Fruit fly (Drosophila melanogaster) whole organism, embryonic: ENCODE measurements around the gene CG7377.
A peak's percentile ranks its signal among the peaks of the same experiment; 100 is the strongest.

Experiments used
- ATbp ChIP-seq: fragments of 200-800 bp; sonication (Bioruptor generic); optimal IDR thresholded peaks from 2 replicates; lab custom pipeline; 2017; ENCODE audit warnings: missing biosample characterization, mild to moderate bottlenecking, missing genetic modification characterization, missing genetic modification reagents
- Asciz ChIP-seq: fragments of 200-800 bp; sonication (Bioruptor generic); optimal IDR thresholded peaks from 2 replicates; lab custom pipeline; 2017; ENCODE audit warnings: missing biosample characterization, mild to moderate bottlenecking, missing genetic modification characterization, missing genetic modification reagents
- Awh ChIP-seq: fragments of 200-800 bp; sonication (Bioruptor generic); IDR thresholded peaks from 2 replicates; pipeline ENCODE4, ENCODE4 v1.3.6; 2022; ENCODE audit warnings: missing biosample characterization, missing genetic modification characterization
- Blimp-1 ChIP-seq: fragments of 200-800 bp; sonication (Bioruptor generic); optimal IDR thresholded peaks from 3 replicates; lab custom pipeline; 2018; ENCODE audit warnings: missing biosample characterization, missing genetic modification characterization, mild to moderate bottlenecking, moderate library complexity, missing genetic modification reagents
- CG12071 ChIP-seq: fragments of 200-800 bp; sonication (Bioruptor generic); optimal IDR thresholded peaks from 3 replicates; lab custom pipeline; 2018; ENCODE audit warnings: missing biosample characterization, mild to moderate bottlenecking, missing genetic modification characterization
- CG13296 ChIP-seq: fragments of 200-800 bp; sonication (Bioruptor generic); optimal IDR thresholded peaks from 3 replicates; lab custom pipeline; 2018; ENCODE audit warnings: missing biosample characterization, mild to moderate bottlenecking, missing genetic modification characterization
- CG14965 ChIP-seq: fragments of 200-800 bp; sonication (Bioruptor generic); optimal IDR thresholded peaks from 2 replicates; lab custom pipeline; 2016; ENCODE audit warnings: missing biosample characterization, missing genetic modification characterization, borderline replicate concordance
- CG15514 ChIP-seq: fragments of 200-800 bp; sonication (Bioruptor generic); optimal IDR thresholded peaks from 3 replicates; lab custom pipeline; 2017; ENCODE audit warnings: missing biosample characterization, missing genetic modification characterization, mild to moderate bottlenecking, moderate library complexity, missing genetic modification reagents
- CG15696 ChIP-seq: fragments of 200-800 bp; sonication (Bioruptor generic); optimal IDR thresholded peaks from 2 replicates; lab custom pipeline; 2019; ENCODE audit warnings: missing biosample characterization, mild to moderate bottlenecking, missing genetic modification characterization, moderate library complexity
- CG16779 ChIP-seq: fragments of 200-800 bp; sonication (Bioruptor generic); IDR thresholded peaks from 2 replicates; pipeline ENCODE4 v1.3.6; 2022; ENCODE audit warnings: missing biosample characterization, missing genetic modification characterization
- CG17359 ChIP-seq: fragments of 200-800 bp; sonication (Bioruptor generic); optimal IDR thresholded peaks from 3 replicates; lab custom pipeline; 2018; ENCODE audit warnings: missing biosample characterization, mild to moderate bottlenecking, missing genetic modification characterization, moderate library complexity
- CG3726 ChIP-seq: fragments of 200-800 bp; sonication (Bioruptor generic); IDR thresholded peaks from 3 replicates; pipeline ENCODE4, ENCODE4 v1.3.6; 2022; ENCODE audit warnings: missing biosample characterization, missing genetic modification characterization
- CG5180 ChIP-seq: fragments of 200-800 bp; sonication (Bioruptor generic); optimal IDR thresholded peaks from 3 replicates; lab custom pipeline; 2017; ENCODE audit warnings: missing biosample characterization, missing genetic modification characterization, mild to moderate bottlenecking, moderate library complexity, missing genetic modification reagents
- CG6813 ChIP-seq: fragments of 200-800 bp; sonication (Bioruptor generic); optimal IDR thresholded peaks from 2 replicates; lab custom pipeline; 2017; ENCODE audit warnings: missing biosample characterization, missing genetic modification characterization, mild to moderate bottlenecking, moderate library complexity, missing genetic modification reagents
- CG7372 ChIP-seq: fragments of 200-800 bp; sonication (Bioruptor generic); IDR thresholded peaks from 2 replicates; pipeline ENCODE4 v1.3.6; 2022; ENCODE audit warnings: missing biosample characterization, missing genetic modification characterization
- CG7987 ChIP-seq: fragments of 200-800 bp; sonication (Bioruptor generic); optimal IDR thresholded peaks from 2 replicates; lab custom pipeline; 2018; ENCODE audit warnings: missing biosample characterization, mild to moderate bottlenecking, missing genetic modification characterization, moderate library complexity
- Deaf1 ChIP-seq: fragments of 200-800 bp; optimal IDR thresholded peaks from 3 replicates; lab custom pipeline; 2019; ENCODE audit warnings: missing biosample characterization, mild to moderate bottlenecking, missing genetic modification characterization, moderate library complexity
- Drgx ChIP-seq: fragments of 200-800 bp; sonication (Bioruptor generic); IDR thresholded peaks from 2 replicates; pipeline ENCODE4 v1.3.6; 2022; ENCODE audit warnings: missing biosample characterization, missing genetic modification characterization
- Fer3 ChIP-seq: fragments of 200-800 bp; sonication (Bioruptor generic); optimal IDR thresholded peaks from 2 replicates; lab custom pipeline; 2018; ENCODE audit warnings: missing biosample characterization, mild to moderate bottlenecking, missing genetic modification characterization, moderate library complexity
- HLH3B ChIP-seq: fragments of 200-800 bp; sonication (Bioruptor generic); IDR thresholded peaks from 2 replicates; pipeline ENCODE4 v1.3.6; 2022; ENCODE audit warnings: missing biosample characterization, missing genetic modification characterization
- Med ChIP-seq: fragments of 200-800 bp; sonication (Bioruptor generic); peaks from one replicate; lab custom pipeline; 2016; ENCODE audit warnings: missing biosample characterization, missing genetic modification characterization, mild to moderate bottlenecking, inconsistent platforms, moderate library complexity
- NFAT ChIP-seq: fragments of 200-800 bp; sonication (Bioruptor generic); IDR thresholded peaks from 2 replicates; pipeline ENCODE4 v1.3.6; 2022; ENCODE audit warnings: missing biosample characterization, missing genetic modification characterization
- Trl ChIP-seq, 3 experiments: fragments of >200 bp in 2 of 3; fragments of 200-800 bp in 1 of 3; sonication (Bioruptor generic) in 1 of 3; optimal IDR thresholded peaks; 2 replicates in 1 of 3; 3 replicates in 2 of 3; lab custom pipeline; 2016 to 2017; ENCODE audit warnings: missing biosample characterization in 1 of 3, missing genetic modification characterization in 1 of 3
- bab2 ChIP-seq: fragments of 200-800 bp; sonication (Bioruptor generic); optimal IDR thresholded peaks from 2 replicates; lab custom pipeline; 2016; ENCODE audit warnings: missing biosample characterization, missing genetic modification characterization
- bsh ChIP-seq, 2 experiments: fragments of 200-800 bp; sonication (Bioruptor generic); optimal IDR thresholded peaks; 2 replicates each; lab custom pipeline; 2017 to 2018; ENCODE audit warnings: mild to moderate bottlenecking in 2 of 2, missing biosample characterization in 2 of 2, missing genetic modification characterization in 2 of 2, moderate library complexity in 1 of 2
- ci ChIP-seq: fragments of 200-800 bp; sonication (Bioruptor generic); IDR thresholded peaks from 3 replicates; pipeline ENCODE4 v1.3.6; 2022; ENCODE audit warnings: missing biosample characterization, missing genetic modification characterization
- dysf ChIP-seq: fragments of 200-800 bp; sonication (Bioruptor generic); IDR thresholded peaks from 3 replicates; pipeline ENCODE4 v1.3.6; 2022; ENCODE audit warnings: missing biosample characterization, missing genetic modification characterization
- fd64A ChIP-seq: fragments of 200-800 bp; sonication (Bioruptor generic); optimal IDR thresholded peaks from 3 replicates; lab custom pipeline; 2018; ENCODE audit warnings: missing biosample characterization, mild to moderate bottlenecking, missing genetic modification characterization
- hkb ChIP-seq, 2 experiments: fragments of 200-800 bp in 1 of 2; fragments of >200 bp in 1 of 2; sonication (Bioruptor generic) in 1 of 2; IDR thresholded peaks in 1 of 2; optimal IDR thresholded peaks in 1 of 2; 2 replicates each; pipeline versions ENCODE4 v1.3.6 to Lab custom; 2017 to 2022; ENCODE audit warnings: missing biosample characterization in 1 of 2, missing genetic modification characterization in 1 of 2
- ind ChIP-seq: fragments of 200-800 bp; sonication (Bioruptor generic); optimal IDR thresholded peaks from 3 replicates; lab custom pipeline; 2016; ENCODE audit warnings: missing biosample characterization, missing genetic modification characterization
- lab ChIP-seq: fragments of 200-800 bp; sonication (Bioruptor generic); optimal IDR thresholded peaks from 3 replicates; lab custom pipeline; 2017; ENCODE audit warnings: missing biosample characterization, missing genetic modification characterization, mild to moderate bottlenecking, moderate library complexity, missing genetic modification reagents
- nom ChIP-seq: fragments of 200-800 bp; sonication (Bioruptor generic); optimal IDR thresholded peaks from 2 replicates; lab custom pipeline; 2017; ENCODE audit warnings: missing biosample characterization, missing genetic modification characterization, mild to moderate bottlenecking, moderate library complexity, missing genetic modification reagents
- pan ChIP-seq, 4 experiments: fragments of >200 bp in 3 of 4; fragments of 200-800 bp in 1 of 4; sonication (Bioruptor generic) in 1 of 4; optimal IDR thresholded peaks in 3 of 4; IDR thresholded peaks in 1 of 4; 2 replicates each; pipeline versions ENCODE4 v1.3.6 to Lab custom; 2017 to 2022; ENCODE audit warnings: missing biosample characterization in 2 of 4, missing genetic modification characterization in 2 of 4, mixed read lengths in 1 of 4
- rib ChIP-seq: fragments of 200-800 bp; sonication (Bioruptor generic); IDR thresholded peaks from 2 replicates; pipeline ENCODE4 v1.3.6; 2022; ENCODE audit warnings: missing biosample characterization, missing genetic modification characterization
- ro ChIP-seq: fragments of 200-800 bp; sonication (Bioruptor generic); IDR thresholded peaks from 2 replicates; pipeline ENCODE4 v1.3.6; 2022; ENCODE audit warnings: missing biosample characterization, missing genetic modification characterization
- tap ChIP-seq: fragments of 200-800 bp; optimal IDR thresholded peaks from 3 replicates; lab custom pipeline; 2019; ENCODE audit warnings: missing biosample characterization, mild to moderate bottlenecking, missing genetic modification characterization, moderate library complexity
- vvl ChIP-seq: fragments of 200-800 bp; sonication (Bioruptor generic); IDR thresholded peaks from 2 replicates; pipeline ENCODE4 v1.3.6; 2022; ENCODE audit warnings: missing biosample characterization, missing genetic modification characterization

The CG7377 gene

DNA sequence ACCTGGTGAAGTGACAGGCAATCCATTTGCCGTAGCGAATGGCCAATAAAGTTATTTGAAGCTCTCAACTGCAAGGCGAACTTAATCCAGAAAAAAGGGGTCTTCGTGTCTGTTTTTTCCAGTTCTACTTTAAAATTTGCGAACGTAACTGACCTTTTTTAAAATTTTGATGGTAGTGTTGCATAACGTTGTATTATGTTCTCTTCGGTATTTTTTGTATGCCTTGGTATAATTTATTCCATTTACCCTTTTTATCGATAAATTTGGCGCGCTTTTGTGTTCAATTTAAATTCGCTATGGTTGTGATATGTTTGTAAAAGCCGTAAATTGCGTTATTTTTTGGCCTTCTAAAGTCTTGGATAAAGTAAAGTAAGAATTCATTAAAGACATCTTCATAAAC, 41.2 kb downstream of the CG7377 start (continued):
- TF ChIP-seq bab2 (GFP tag; lab: Kevin White, UChicago) (no peak), ind (GFP tag; lab: Kevin White, UChicago) (no peak), vvl (peak; percentile 91), CG14965 (GFP tag; lab: Kevin White, UChicago) (no peak)

DNA sequence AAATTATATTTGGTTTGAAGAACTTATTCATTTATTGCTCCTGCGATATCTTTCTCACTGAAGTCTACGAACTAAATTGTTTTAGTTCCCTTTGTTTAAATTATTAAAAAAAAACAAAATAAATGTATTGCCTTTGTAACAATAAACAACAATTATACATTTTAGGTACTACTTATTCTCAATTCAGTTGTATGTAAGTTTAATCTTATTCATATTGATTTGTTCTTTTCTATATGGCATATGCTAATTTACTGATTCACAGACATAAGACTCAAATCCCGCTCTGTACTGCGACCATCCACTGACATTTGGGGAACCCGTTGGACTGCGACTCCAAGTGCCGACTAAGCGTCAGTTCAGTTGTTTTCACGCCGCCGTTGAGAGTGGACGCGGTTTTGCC, 41.6 kb downstream of the CG7377 start, which contains the start of gene CG32091:
TSS of gene CG32091 (plus strand) at position 301 of the 400 bp plus-strand sequence.
- TF ChIP-seq rib (0 out of 2 replicates have a peak, but pooled peaks have one; percentile 20), NFAT (GFP tag; lab: Robert Waterston, UW) (no peak), CG16779 (GFP tag; lab: Robert Waterston, UW) (0 out of 2 replicates have a peak, but pooled peaks have one; percentile 11)
- TF ChIP-seq, all 482 proteins: peak for 2

DNA sequence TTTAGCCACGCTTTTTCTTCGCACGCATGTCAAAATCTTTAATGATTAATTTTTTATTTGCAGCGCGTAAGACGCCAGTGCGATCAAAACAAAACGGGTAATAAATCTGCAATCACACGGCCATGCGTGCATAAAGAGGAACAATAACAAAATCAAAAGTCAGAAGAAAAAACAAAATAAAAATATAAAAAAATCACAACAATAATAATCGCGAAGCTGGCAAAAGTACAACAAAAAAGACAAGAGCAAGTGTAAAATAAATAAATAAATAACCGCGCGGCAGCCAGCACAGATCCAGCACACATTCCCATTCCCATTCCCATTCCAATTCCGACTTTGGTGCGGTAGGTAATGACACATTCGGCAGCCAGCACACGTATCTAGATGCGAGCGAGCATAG, 45.1 kb downstream of the CG7377 start:
- peak in 1 of 2 experiments; percentile 83 for TF ChIP-seq bsh (GFP tag; optimal IDR thresholded peaks at IDR 0.05; lab: Kevin White, UChicago)
- no peak for TF ChIP-seq CG7372 (GFP tag; lab: Robert Waterston, UW)
- TF ChIP-seq Deaf1 = no peak
- peak; percentile 64 for TF ChIP-seq Drgx (GFP tag; lab: Robert Waterston, UW)
- peak; percentile 81 for TF ChIP-seq nom
- no peak for TF ChIP-seq CG16779 (GFP tag; lab: Robert Waterston, UW)

DNA sequence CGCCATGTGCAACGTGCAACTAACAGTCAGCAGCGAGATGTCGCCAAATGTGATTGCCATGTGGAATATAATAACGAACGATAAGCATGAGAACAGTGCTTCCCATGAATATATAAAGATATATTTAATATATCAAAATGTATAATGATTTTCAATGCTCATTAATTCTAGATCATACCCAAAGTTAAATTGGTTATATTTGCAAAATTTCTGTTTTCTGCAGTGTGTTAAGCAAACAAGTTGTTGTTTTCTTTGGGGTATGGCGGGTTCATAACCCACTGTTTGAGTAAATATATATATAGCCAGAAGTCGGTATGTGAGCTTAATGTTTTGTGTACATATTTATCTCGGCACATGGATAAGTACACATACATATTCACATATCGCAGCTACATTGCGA, 47.3 kb downstream of the CG7377 start:
- TF ChIP-seq ro (GFP tag; lab: Robert Waterston, UW) = no peak
- TF ChIP-seq pan (optimal IDR thresholded peaks at IDR 0.05; lab: Kevin White, UChicago) = no peak
- peak in 1 of 2 experiments; percentile 25 for TF ChIP-seq pan (GFP tag; optimal IDR thresholded peaks at IDR 0.05 in 1 of 2, IDR thresholded peaks at IDR 0.05 in 1 of 2)
- TF ChIP-seq hkb (optimal IDR thresholded peaks at IDR 0.05; lab: Kevin White, UChicago) = no peak
- TF ChIP-seq hkb (GFP tag; IDR thresholded peaks at IDR 0.05; lab: Robert Waterston, UW) = peak; percentile 52
- peak; percentile 38 for TF ChIP-seq tap
- peak; percentile 11 for TF ChIP-seq Fer3 (tag; lab: Kevin White, UChicago)
- TF ChIP-seq dysf (GFP tag; lab: Robert Waterston, UW) = no peak
- TF ChIP-seq CG13296 (GFP tag; lab: Kevin White, UChicago) = peak; percentile 43
- TF ChIP-seq CG15696 = no peak
- peak; percentile 17 for TF ChIP-seq CG12071 (GFP tag; lab: Kevin White, UChicago)
- TF ChIP-seq Awh (GFP tag; lab: Robert Waterston, UW) = 0 out of 2 replicates have a peak, but pooled peaks have one; percentile 20
- peak; percentile 22 for TF ChIP-seq fd64A (GFP tag; lab: Kevin White, UChicago)
- no peak for TF ChIP-seq Trl (optimal IDR thresholded peaks at IDR 0.05; lab: Kevin White, UChicago)
- no peak for TF ChIP-seq Trl (GFP tag; optimal IDR thresholded peaks at IDR 0.05; lab: Kevin White, UChicago)
- peak; percentile 3 for TF ChIP-seq CG15514 (GFP tag; lab: Kevin White, UChicago)
- TF ChIP-seq lab = peak; percentile 36
- no peak for TF ChIP-seq CG3726 (GFP tag; lab: Robert Waterston, UW)
- TF ChIP-seq CG7987 = peak; percentile 16
- TF ChIP-seq Blimp-1 (GFP tag; lab: Kevin White, UChicago) = no peak
- TF ChIP-seq HLH3B (GFP tag; lab: Robert Waterston, UW) = peak; percentile 19; the same call in 1 of the 2 replicates
- peak; percentile 30 for TF ChIP-seq ATbp (GFP tag; lab: Kevin White, UChicago)
- peak; percentile 50 for TF ChIP-seq CG17359 (tag; lab: Kevin White, UChicago)
- peak; percentile 63 for TF ChIP-seq Med (GFP tag; lab: Kevin White, UChicago)
- peak; percentile 72 for TF ChIP-seq Drgx (GFP tag; lab: Robert Waterston, UW)
- 0 out of 3 replicates have a peak, but pooled peaks have one; percentile 38 for TF ChIP-seq ci (GFP tag; lab: Robert Waterston, UW)
- TF ChIP-seq CG5180 (GFP tag; lab: Kevin White, UChicago) = peak; percentile 31
- TF ChIP-seq Asciz = peak; percentile 34
- TF ChIP-seq CG6813 (GFP tag; lab: Kevin White, UChicago) = peak; percentile 10
